Worm (Caenorhabditis elegans): ENCODE data around the gene C36E8.4.

Gene C36E8.4

DNA sequence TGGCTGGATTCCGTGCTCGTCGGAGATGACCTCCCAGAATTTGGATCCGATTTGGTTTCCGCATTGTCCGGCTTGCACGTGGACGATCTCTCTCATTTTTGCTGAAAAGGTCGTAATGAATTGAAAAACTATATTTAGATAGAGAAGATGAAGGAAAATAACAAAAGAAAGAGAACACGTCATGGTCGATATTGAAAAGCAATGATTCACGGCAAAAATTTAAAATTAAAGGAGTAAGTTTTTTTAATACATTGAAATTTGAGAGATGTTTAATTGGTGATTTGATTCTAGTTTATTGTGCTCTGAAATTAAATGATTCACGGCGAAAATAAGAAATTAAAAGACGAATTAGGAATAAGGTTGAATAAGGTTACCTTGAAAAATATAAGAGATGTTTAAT, 5.4 kb downstream of the C36E8.4 start, which contains the start of gene tbb-2 (continued):
- no peak for TF ChIP-seq mdl-1 (tag; optimal IDR thresholded peaks at IDR 0.05)
- no peak for TF ChIP-seq spr-3 (GFP tag; optimal IDR thresholded peaks at IDR 0.05)
- TF ChIP-seq aly-2 (tag; optimal IDR thresholded peaks at IDR 0.05): no peak
- TF ChIP-seq lin-39 (tag; optimal IDR thresholded peaks at IDR 0.05): no peak
- TF ChIP-seq daf-12 (tag; optimal IDR thresholded peaks at IDR 0.05): no peak

- TF ChIP-seq nhr-11 (tag; optimal IDR thresholded peaks at IDR 0.05): peak; percentile 88
- TF ChIP-seq nhr-6 (tag; optimal IDR thresholded peaks at IDR 0.05): peak; percentile 36
- TF ChIP-seq lin-29 (GFP tag; IDR thresholded peaks at IDR 0.05): no peak
- TF ChIP-seq F26F4.8 (GFP tag; conservative IDR thresholded peaks at IDR 0.05): 0 out of 2 replicates have a peak, but pooled peaks have one; percentile 34
- 0 out of 2 replicates have a peak, but pooled peaks have one; percentile 10 for TF ChIP-seq saeg-2 (GFP tag; IDR thresholded peaks at IDR 0.05)
- peak; percentile 80 for TF ChIP-seq rbr-2 (tag; optimal IDR thresholded peaks at IDR 0.05)
- no peak for TF ChIP-seq pqm-1 (tag; optimal IDR thresholded peaks at IDR 0.05)
- peak; percentile 50 for TF ChIP-seq hlh-30 (tag; optimal IDR thresholded peaks at IDR 0.05; ENCODE audit: insufficient read depth)
- no peak for TF ChIP-seq mxl-2 (GFP tag; conservative IDR thresholded peaks at IDR 0.05)
- peak; percentile 1 for TF ChIP-seq dpl-1 (GFP tag; optimal IDR thresholded peaks at IDR 0.05)
- TF ChIP-seq nhr-10 (tag; optimal IDR thresholded peaks at IDR 0.05): peak; percentile 10
- TF ChIP-seq hmg-1.1 (GFP tag; IDR thresholded peaks at IDR 0.05): peak; percentile 73
- peak; percentile 71 for TF ChIP-seq lin-13 (GFP tag; optimal IDR thresholded peaks at IDR 0.05)
- TF ChIP-seq ceh-20 (GFP tag; IDR thresholded peaks at IDR 0.05): peak; percentile 82
- TF ChIP-seq ceh-28 (tag; optimal IDR thresholded peaks at IDR 0.05): peak; percentile 76
- TF ChIP-seq fkh-10 (GFP tag; optimal IDR thresholded peaks at IDR 0.05): peak; percentile 47
- TF ChIP-seq aha-1 (tag): peak; percentile 96
- TF ChIP-seq nhr-41 (GFP tag; IDR thresholded peaks at IDR 0.05): no peak
- peak; percentile 26 for TF ChIP-seq mxl-3 (GFP tag; optimal IDR thresholded peaks at IDR 0.05)
- peak; percentile 68 for TF ChIP-seq set-16 (GFP tag; IDR thresholded peaks at IDR 0.05)
- TF ChIP-seq dmd-9 (GFP tag; IDR thresholded peaks at IDR 0.05): 0 out of 2 replicates have a peak, but pooled peaks have one; percentile 7
- TF ChIP-seq hif-1 (tag; optimal IDR thresholded peaks at IDR 0.05): peak in 1 of 2 experiments; percentile 58
- TF ChIP-seq lin-38 (GFP tag; IDR thresholded peaks at IDR 0.05): peak; percentile 33
- TF ChIP-seq egl-43 (GFP tag; IDR thresholded peaks at IDR 0.05): peak; percentile 80
- TF ChIP-seq snpc-4 (tag; optimal IDR thresholded peaks at IDR 0.05): no peak
- no peak for TF ChIP-seq T26A8.4 (GFP tag; IDR thresholded peaks at IDR 0.05)
- peak; percentile 7 for TF ChIP-seq lir-3 (tag; optimal IDR thresholded peaks at IDR 0.05)
- no peak for TF ChIP-seq madf-5 (GFP tag; IDR thresholded peaks at IDR 0.05)
- TF ChIP-seq unc-62 (GFP tag; optimal IDR thresholded peaks at IDR 0.05 in 1 of 2): peak in 1 of 2 experiments; percentile 48
- TF ChIP-seq unc-62 (tag; optimal IDR thresholded peaks at IDR 0.05): no peak
- TF ChIP-seq mep-1 (tag; optimal IDR thresholded peaks at IDR 0.05): peak; percentile 74
- peak; percentile 67 to 87 for TF ChIP-seq lsy-2 (tag; optimal IDR thresholded peaks at IDR 0.05)
- TF ChIP-seq spr-1 (tag; optimal IDR thresholded peaks at IDR 0.05): peak; percentile 10
- peak; percentile 79 for TF ChIP-seq ctbp-1 (GFP tag; IDR thresholded peaks at IDR 0.05)
- peak in 1 of 2 experiments; percentile 61 for TF ChIP-seq mdl-1 (tag; optimal IDR thresholded peaks at IDR 0.05)
- no peak for TF ChIP-seq Y5F2A.4 (GFP tag; optimal IDR thresholded peaks at IDR 0.05)
- no peak for TF ChIP-seq daf-12 (tag; optimal IDR thresholded peaks at IDR 0.05)
- no peak for TF ChIP-seq lin-39 (tag; optimal IDR thresholded peaks at IDR 0.05)
- no peak for TF ChIP-seq duxl-1 (tag; optimal IDR thresholded peaks at IDR 0.05; ENCODE audit: poor library complexity)
- TF ChIP-seq F44E2.7 (GFP tag; IDR thresholded peaks at IDR 0.05): no peak
- peak; percentile 64 for TF ChIP-seq mes-2 (tag; optimal IDR thresholded peaks at IDR 0.05; ENCODE audit: poor library complexity, severe bottlenecking)
- TF ChIP-seq F37D6.2 (tag; optimal IDR thresholded peaks at IDR 0.05): peak; percentile 74
- no peak for TF ChIP-seq daf-8 (GFP tag; IDR thresholded peaks at IDR 0.05)
- TF ChIP-seq egl-27 (tag; optimal IDR thresholded peaks at IDR 0.05): no peak
- TF ChIP-seq hlh-11 (tag; optimal IDR thresholded peaks at IDR 0.05): peak; percentile 57
- TF ChIP-seq R02D3.7 (tag; optimal IDR thresholded peaks at IDR 0.05): no peak
- no peak for TF ChIP-seq zip-2 (tag; optimal IDR thresholded peaks at IDR 0.05)
These were observed 6.0 kb downstream of the C36E8.4 start for ce11 chrIII:4018095-4018498.

All from whole organism, L4 larva.